Fruit fly (Drosophila melanogaster) whole organism, prepupa: ENCODE data around the gene CG9743.

ENCODE experiments used
- CG16779 ChIP-seq: fragments of 200-800 bp; sonication (Bioruptor generic); optimal IDR thresholded peaks from 3 replicates; lab custom pipeline; 2017; ENCODE audit warnings: missing biosample characterization, mild to moderate bottlenecking, missing genetic modification characterization
- CG4318 ChIP-seq: fragments of 200-800 bp; sonication (Bioruptor generic); optimal IDR thresholded peaks from 3 replicates; lab custom pipeline; 2017; ENCODE audit warnings: missing biosample characterization, mild to moderate bottlenecking, missing genetic modification characterization
- CG6792 ChIP-seq: fragments of 200-800 bp; sonication (Bioruptor generic); optimal IDR thresholded peaks from 3 replicates; lab custom pipeline; 2016; ENCODE audit warnings: missing biosample characterization, missing genetic modification characterization
- CG6854 ChIP-seq: fragments of 200-800 bp; sonication (Bioruptor generic); optimal IDR thresholded peaks from 2 replicates; lab custom pipeline; 2017; ENCODE audit warnings: missing biosample characterization, mild to moderate bottlenecking, missing genetic modification characterization
- Eip75B ChIP-seq: fragments of 200-800 bp; sonication (Bioruptor generic); optimal IDR thresholded peaks from 3 replicates; lab custom pipeline; 2016; ENCODE audit warnings: missing biosample characterization, missing genetic modification characterization
- Ets21C ChIP-seq: fragments of 200-800 bp; sonication (Bioruptor generic); optimal IDR thresholded peaks from 3 replicates; lab custom pipeline; 2016; ENCODE audit warnings: missing biosample characterization, missing genetic modification characterization
- Gug ChIP-seq: fragments of 200-800 bp; sonication (Bioruptor generic); IDR thresholded peaks from 2 replicates; pipeline ENCODE4 v1.3.6; 2022; ENCODE audit warnings: missing biosample characterization, missing genetic modification characterization
- Smox ChIP-seq: fragments of 200-800 bp; sonication (Bioruptor generic); optimal IDR thresholded peaks from 3 replicates; lab custom pipeline; 2016; ENCODE audit warnings: missing biosample characterization, missing genetic modification characterization
- vri ChIP-seq: fragments of 200-800 bp; sonication (Bioruptor generic); optimal IDR thresholded peaks from 3 replicates; lab custom pipeline; 2016; ENCODE audit warnings: missing biosample characterization, mild to moderate bottlenecking, missing genetic modification characterization

- TF ChIP-seq Eip75B (GFP tag; lab: Kevin White, UChicago) (no peak), CG6792 (GFP tag; lab: Kevin White, UChicago) (no peak), CG16779 (no peak), Smox (no peak), CG6854 (GFP tag; lab: Kevin White, UChicago) (no peak), Gug (GFP tag; lab: Robert Waterston, UW) (no peak), CG4318 (GFP tag; lab: Kevin White, UChicago) (no peak), Ets21C (GFP tag; lab: Kevin White, UChicago) (no peak), vri (GFP tag; lab: Kevin White, UChicago) (no peak)
These were observed 49.5 kb upstream of the CG9743 start for dm6 chr3R:30252317-30252716.
